Fruit fly (Drosophila melanogaster) whole organism, prepupa: ENCODE data around the gene Dhfr.

Source experiments
- CG1621 ChIP-seq: fragments of 200-800 bp; sonication (Bioruptor generic); optimal IDR thresholded peaks from 3 replicates; lab custom pipeline; 2018; ENCODE audit warnings: missing biosample characterization, mild to moderate bottlenecking, missing genetic modification characterization
- CG31627 ChIP-seq: fragments of 200-800 bp; sonication (Bioruptor generic); optimal IDR thresholded peaks from 3 replicates; lab custom pipeline; 2016; ENCODE audit warnings: missing biosample characterization, missing genetic modification characterization
- CG6163 ChIP-seq: fragments of 200-800 bp; sonication (Bioruptor generic); IDR thresholded peaks from 3 replicates; pipeline ENCODE4 v1.3.6; 2022; ENCODE audit warnings: missing biosample characterization, missing genetic modification characterization
- CG6808 ChIP-seq: fragments of 200-800 bp; sonication (Bioruptor generic); optimal IDR thresholded peaks from 3 replicates; lab custom pipeline; 2017; ENCODE audit warnings: missing biosample characterization, missing genetic modification characterization, mild to moderate bottlenecking, moderate library complexity, missing genetic modification reagents
- eg ChIP-seq: fragments of 200-800 bp; sonication (Bioruptor generic); IDR thresholded peaks from 3 replicates; pipeline ENCODE4 v1.3.6; 2022; ENCODE audit warnings: missing biosample characterization, missing genetic modification characterization
- salr ChIP-seq, 2 experiments: fragments of 200-800 bp; sonication (Bioruptor generic); optimal IDR thresholded peaks; 3 replicates each; lab custom pipeline; 2016 to 2018; ENCODE audit warnings: missing biosample characterization in 2 of 2, missing genetic modification characterization in 2 of 2, mild to moderate bottlenecking in 1 of 2

DNA sequence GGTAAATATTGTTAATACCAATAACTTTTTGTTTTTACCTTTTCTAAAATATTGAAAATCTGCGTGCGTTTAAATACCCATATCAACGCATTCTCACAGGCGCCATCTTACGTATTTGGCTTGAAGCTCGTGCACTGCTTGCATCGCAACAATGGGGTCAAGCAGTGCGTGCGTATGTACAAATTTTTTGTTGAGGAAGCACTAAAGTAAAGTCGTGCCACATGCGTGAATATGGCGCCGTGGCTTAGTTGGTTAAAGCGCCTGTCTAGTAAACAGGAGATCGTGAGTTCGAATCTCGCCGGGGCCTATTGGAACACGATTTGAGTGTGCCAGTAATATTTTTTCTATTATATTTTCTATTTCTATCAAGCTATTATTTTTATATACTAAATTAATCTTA, 49.3 kb upstream of the Dhfr start:
- TF ChIP-seq CG1621 (tag; lab: Kevin White, UChicago): no peak
- no peak for TF ChIP-seq CG6163 (GFP tag; lab: Robert Waterston, UW)
- TF ChIP-seq CG6808 (GFP tag; lab: Kevin White, UChicago): no peak
- TF ChIP-seq salr (GFP tag; optimal IDR thresholded peaks at IDR 0.05; lab: Kevin White, UChicago): no peak
- TF ChIP-seq eg (GFP tag; lab: Robert Waterston, UW): no peak; the same call in 2 of the 3 replicates
- TF ChIP-seq CG31627: peak; percentile 42
